Worm (Caenorhabditis elegans): ENCODE results near the gene exo-1.

DNA sequence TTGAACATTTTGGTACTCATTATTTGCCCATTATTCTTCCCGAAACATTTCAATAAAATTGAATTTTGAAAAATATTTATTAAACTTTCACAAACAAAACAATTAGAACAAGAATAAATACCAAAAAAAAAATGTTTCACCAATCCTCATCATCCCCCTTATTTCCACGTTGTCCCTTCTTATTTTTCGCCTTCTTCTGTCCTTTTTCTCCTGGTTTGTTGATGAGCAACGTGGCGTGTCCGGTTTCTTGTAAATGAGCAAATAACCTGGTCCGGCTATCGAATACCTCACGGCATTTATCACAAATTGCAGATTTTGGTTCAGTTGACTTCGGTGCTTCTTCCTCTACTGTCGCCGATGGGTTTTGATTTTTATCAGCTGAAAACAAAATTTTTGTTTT lies 32.5 kb upstream of the exo-1 start:
- TF ChIP-seq nhr-12 (tag; optimal IDR thresholded peaks at IDR 0.05), result no peak
- no peak for TF ChIP-seq lsy-2 (tag; optimal IDR thresholded peaks at IDR 0.05)
